Fruit fly (Drosophila melanogaster) whole organism, embryonic: Measurements from ENCODE around the gene Exo70.

Source experiments
- CG12769 ChIP-seq: fragments of 200-800 bp; sonication (Bioruptor generic); optimal IDR thresholded peaks from 2 replicates; lab custom pipeline; 2019; ENCODE audit warnings: missing biosample characterization, mild to moderate bottlenecking, missing genetic modification characterization, moderate library complexity
- CG13894 ChIP-seq: fragments of 200-800 bp; sonication (Bioruptor generic); optimal IDR thresholded peaks from 3 replicates; lab custom pipeline; 2018; ENCODE audit warnings: missing biosample characterization, mild to moderate bottlenecking, missing genetic modification characterization, moderate library complexity
- Ptx1 ChIP-seq: fragments of 200-800 bp; sonication (Bioruptor generic); IDR thresholded peaks from 2 replicates; pipeline ENCODE4 v1.3.6; 2022; ENCODE audit warnings: missing biosample characterization, missing genetic modification characterization
- hkb ChIP-seq, 2 experiments: fragments of 200-800 bp in 1 of 2; fragments of >200 bp in 1 of 2; sonication (Bioruptor generic) in 1 of 2; IDR thresholded peaks in 1 of 2; optimal IDR thresholded peaks in 1 of 2; 2 replicates each; pipeline versions ENCODE4 v1.3.6 to Lab custom; 2017 to 2022; ENCODE audit warnings: missing biosample characterization in 1 of 2, missing genetic modification characterization in 1 of 2
- inv ChIP-seq: fragments of 200-800 bp; sonication (Bioruptor generic); IDR thresholded peaks from 2 replicates; pipeline ENCODE4 v1.3.6; 2022; ENCODE audit warnings: missing biosample characterization, missing genetic modification characterization; ENCODE audit not compliant: partially characterized antibody
- nerfin-2 ChIP-seq: fragments of 200-800 bp; sonication (Bioruptor generic); IDR thresholded peaks from 2 replicates; pipeline ENCODE4 v1.3.6; 2022; ENCODE audit warnings: missing biosample characterization, missing genetic modification characterization; ENCODE audit not compliant: partially characterized antibody
- psq ChIP-seq: fragments of 200-800 bp; sonication (Bioruptor generic); optimal IDR thresholded peaks from 2 replicates; lab custom pipeline; 2017; ENCODE audit warnings: missing biosample characterization, missing genetic modification characterization

dm6 chr3L:8368694-8369344, 42.8 kb upstream of the Exo70 start:
- no peak for TF ChIP-seq CG12769 (tag; lab: Kevin White, UChicago)
- no peak for TF ChIP-seq Ptx1 (GFP tag; lab: Robert Waterston, UW)
- TF ChIP-seq inv (GFP tag; lab: Robert Waterston, UW): no peak
- TF ChIP-seq psq (GFP tag; lab: Kevin White, UChicago): no peak
- TF ChIP-seq nerfin-2 (GFP tag; lab: Robert Waterston, UW): no peak
- TF ChIP-seq CG13894: no peak
- TF ChIP-seq hkb (optimal IDR thresholded peaks at IDR 0.05; lab: Kevin White, UChicago): no peak
- TF ChIP-seq hkb (GFP tag; IDR thresholded peaks at IDR 0.05; lab: Robert Waterston, UW): no peak
